Fruit fly (Drosophila melanogaster) whole organism, embryonic: Measurements from ENCODE around the gene CG13403.
A peak's percentile ranks its signal among the peaks of the same experiment; 100 is the strongest.

Experiments used
- Abd-B ChIP-seq: fragments of 200-800 bp; sonication (Bioruptor generic); optimal IDR thresholded peaks from 2 replicates; lab custom pipeline; 2018; ENCODE audit warnings: missing biosample characterization, mild to moderate bottlenecking, missing genetic modification characterization, moderate library complexity
- Awh ChIP-seq: fragments of 200-800 bp; sonication (Bioruptor generic); IDR thresholded peaks from 2 replicates; pipeline ENCODE4, ENCODE4 v1.3.6; 2022; ENCODE audit warnings: missing biosample characterization, missing genetic modification characterization
- C15 ChIP-seq: fragments of 200-800 bp; sonication (Bioruptor generic); IDR thresholded peaks from 3 replicates; pipeline ENCODE4 v1.3.6; 2022; ENCODE audit warnings: missing biosample characterization, missing genetic modification characterization
- CG10959 ChIP-seq: fragments of 200-800 bp; sonication (Bioruptor generic); IDR thresholded peaks from 2 replicates; pipeline ENCODE4 v1.3.6; 2022; ENCODE audit warnings: missing biosample characterization, missing genetic modification characterization
- CG13123 ChIP-seq: fragments of 200-800 bp; sonication (Bioruptor generic); optimal IDR thresholded peaks from 2 replicates; lab custom pipeline; 2016; ENCODE audit warnings: missing biosample characterization, missing genetic modification characterization
- CG13296 ChIP-seq: fragments of 200-800 bp; sonication (Bioruptor generic); optimal IDR thresholded peaks from 3 replicates; lab custom pipeline; 2018; ENCODE audit warnings: missing biosample characterization, mild to moderate bottlenecking, missing genetic modification characterization
- CG1529 ChIP-seq: fragments of 200-800 bp; sonication (Bioruptor generic); optimal IDR thresholded peaks from 3 replicates; lab custom pipeline; 2018; ENCODE audit warnings: missing biosample characterization, missing genetic modification characterization
- CG1602 ChIP-seq: fragments of 200-800 bp; sonication (Bioruptor generic); optimal IDR thresholded peaks from 3 replicates; lab custom pipeline; 2016; ENCODE audit warnings: missing biosample characterization, missing genetic modification characterization
- CG17328 ChIP-seq: fragments of 200-800 bp; sonication (Bioruptor generic); IDR thresholded peaks from 2 replicates; pipeline ENCODE4 v1.3.6; 2022; ENCODE audit warnings: missing biosample characterization, missing genetic modification characterization
- CG17361 ChIP-seq: fragments of 200-800 bp; sonication (Bioruptor generic); IDR thresholded peaks from 3 replicates; pipeline ENCODE4 v1.3.6; 2022; ENCODE audit warnings: missing biosample characterization, missing genetic modification characterization
- CG17612 ChIP-seq: fragments of 200-800 bp; sonication (Bioruptor generic); IDR thresholded peaks from 2 replicates; pipeline ENCODE4 v1.3.6; 2022; ENCODE audit warnings: missing biosample characterization, missing genetic modification characterization
- CG2202 ChIP-seq: fragments of 200-800 bp; sonication (Bioruptor generic); optimal IDR thresholded peaks from 2 replicates; lab custom pipeline; 2018; ENCODE audit warnings: missing biosample characterization, mild to moderate bottlenecking, missing genetic modification characterization
- CG2875 ChIP-seq: fragments of 200-800 bp; sonication (Bioruptor generic); optimal IDR thresholded peaks from 2 replicates; lab custom pipeline; 2017; ENCODE audit warnings: missing biosample characterization, mild to moderate bottlenecking, missing genetic modification characterization, missing genetic modification reagents
- CG31441 ChIP-seq: fragments of 200-800 bp; sonication (Bioruptor generic); IDR thresholded peaks from 2 replicates; pipeline ENCODE4 v1.3.6; 2022; ENCODE audit warnings: missing biosample characterization, missing genetic modification characterization
- CG4617 ChIP-seq: fragments of 200-800 bp; sonication (Bioruptor generic); optimal IDR thresholded peaks from 3 replicates; lab custom pipeline; 2016; ENCODE audit warnings: missing biosample characterization, missing genetic modification characterization, borderline replicate concordance
- CG4854 ChIP-seq: fragments of 200-800 bp; sonication (Bioruptor generic); optimal IDR thresholded peaks from 2 replicates; lab custom pipeline; 2016; ENCODE audit warnings: missing biosample characterization, missing genetic modification characterization, inconsistent platforms
- CG6254 ChIP-seq: fragments of 200-800 bp; sonication (Bioruptor generic); optimal IDR thresholded peaks from 3 replicates; lab custom pipeline; 2017; ENCODE audit warnings: mild to moderate bottlenecking, missing biosample characterization, missing genetic modification reagents, missing genetic modification characterization
- CG6765 ChIP-seq: fragments of 200-800 bp; sonication (Bioruptor generic); optimal IDR thresholded peaks from 3 replicates; lab custom pipeline; 2017; ENCODE audit warnings: missing biosample characterization, mild to moderate bottlenecking, missing genetic modification characterization
- CG8478 ChIP-seq: fragments of >200 bp; optimal IDR thresholded peaks from 2 replicates; lab custom pipeline; 2018
- Chrac-16 ChIP-seq: fragments of 200-800 bp; sonication (Bioruptor generic); optimal IDR thresholded peaks from 3 replicates; lab custom pipeline; 2016; ENCODE audit warnings: missing biosample characterization, missing genetic modification characterization
- CkIIα-i1 ChIP-seq: fragments of 200-800 bp; sonication (Bioruptor generic); IDR thresholded peaks from 2 replicates; pipeline ENCODE4 v1.3.6; 2022; ENCODE audit warnings: missing biosample characterization, missing genetic modification characterization
- D19A ChIP-seq: fragments of 200-800 bp; optimal IDR thresholded peaks from 3 replicates; lab custom pipeline; 2019; ENCODE audit warnings: missing biosample characterization, mild to moderate bottlenecking, missing genetic modification characterization, moderate library complexity
- Dfd ChIP-seq, 2 experiments: fragments of >200 bp; optimal IDR thresholded peaks; 2 replicates each; lab custom pipeline; 2017; ENCODE audit warnings: missing biosample characterization in 2 of 2, missing genetic modification characterization in 2 of 2
- Doc2 ChIP-seq: fragments of 200-800 bp; sonication (Bioruptor generic); IDR thresholded peaks from 2 replicates; pipeline ENCODE4 v1.3.6; 2022; ENCODE audit warnings: missing biosample characterization, missing genetic modification characterization
- HmgD ChIP-seq: fragments of 200-800 bp; sonication (Bioruptor generic); optimal IDR thresholded peaks from 3 replicates; lab custom pipeline; 2016; ENCODE audit warnings: missing biosample characterization, missing genetic modification characterization
- Hr78 ChIP-seq, 2 experiments: fragments of 200-800 bp in 1 of 2; fragments of >200 bp in 1 of 2; sonication (Bioruptor generic) in 1 of 2; optimal IDR thresholded peaks; 2 replicates each; lab custom pipeline; 2017 to 2019; ENCODE audit warnings: missing biosample characterization in 2 of 2, missing genetic modification characterization in 2 of 2, mild to moderate bottlenecking in 1 of 2, moderate library complexity in 1 of 2
- Lhr ChIP-seq: fragments of 200-800 bp; sonication (Bioruptor generic); optimal IDR thresholded peaks from 3 replicates; lab custom pipeline; 2017; ENCODE audit warnings: mild to moderate bottlenecking, missing biosample characterization, missing genetic modification reagents, missing genetic modification characterization
- Lim3 ChIP-seq: fragments of 200-800 bp; sonication (Bioruptor generic); IDR thresholded peaks from 2 replicates; pipeline ENCODE4 v1.3.6; 2022; ENCODE audit warnings: missing biosample characterization, missing genetic modification characterization
- Lpt ChIP-seq: fragments of >200 bp; optimal IDR thresholded peaks from 2 replicates; lab custom pipeline; 2018; ENCODE audit warnings: missing biosample characterization, missing genetic modification characterization
- MTF-1 ChIP-seq: fragments of 200-800 bp; sonication (Bioruptor generic); optimal IDR thresholded peaks from 2 replicates; lab custom pipeline; 2018; ENCODE audit warnings: missing biosample characterization, mild to moderate bottlenecking, missing genetic modification characterization, borderline replicate concordance
- Mes4 ChIP-seq: fragments of 200-800 bp; sonication (Bioruptor generic); optimal IDR thresholded peaks from 2 replicates; lab custom pipeline; 2016; ENCODE audit warnings: missing biosample characterization, missing genetic modification characterization
- Oli ChIP-seq: fragments of 200-800 bp; sonication (Bioruptor generic); optimal IDR thresholded peaks from 2 replicates; lab custom pipeline; 2018; ENCODE audit warnings: missing biosample characterization, mild to moderate bottlenecking, missing genetic modification characterization, moderate library complexity
- PHDP ChIP-seq: fragments of 200-800 bp; sonication (Bioruptor generic); optimal IDR thresholded peaks from 3 replicates; lab custom pipeline; 2018; ENCODE audit warnings: missing biosample characterization, mild to moderate bottlenecking, missing genetic modification characterization, moderate library complexity
- Trl ChIP-seq, 3 experiments: fragments of >200 bp in 2 of 3; fragments of 200-800 bp in 1 of 3; sonication (Bioruptor generic) in 1 of 3; optimal IDR thresholded peaks; 2 replicates in 1 of 3; 3 replicates in 2 of 3; lab custom pipeline; 2016 to 2017; ENCODE audit warnings: missing biosample characterization in 1 of 3, missing genetic modification characterization in 1 of 3
- bcd ChIP-seq: fragments of 200-800 bp; sonication (Bioruptor generic); optimal IDR thresholded peaks from 2 replicates; lab custom pipeline; 2017; ENCODE audit warnings: missing biosample characterization, mild to moderate bottlenecking, missing genetic modification characterization
- cato ChIP-seq: fragments of 200-800 bp; sonication (Bioruptor generic); optimal IDR thresholded peaks from 2 replicates; lab custom pipeline; 2016; ENCODE audit warnings: missing biosample characterization, missing genetic modification characterization, borderline replicate concordance
- chm ChIP-seq: fragments of 200-800 bp; sonication (Bioruptor generic); IDR thresholded peaks from 2 replicates; pipeline ENCODE4 v1.3.6; 2022; ENCODE audit warnings: missing biosample characterization, missing genetic modification characterization
- ci ChIP-seq: fragments of 200-800 bp; sonication (Bioruptor generic); IDR thresholded peaks from 3 replicates; pipeline ENCODE4 v1.3.6; 2022; ENCODE audit warnings: missing biosample characterization, missing genetic modification characterization
- cwo ChIP-seq: fragments of 200-800 bp; sonication (Bioruptor generic); optimal IDR thresholded peaks from 3 replicates; lab custom pipeline; 2017; ENCODE audit warnings: missing biosample characterization, missing genetic modification characterization, mild to moderate bottlenecking, moderate library complexity, missing genetic modification reagents
- dmrt99B ChIP-seq: fragments of 200-800 bp; sonication (Bioruptor generic); optimal IDR thresholded peaks from 2 replicates; lab custom pipeline; 2018; ENCODE audit warnings: missing biosample characterization, mild to moderate bottlenecking, missing genetic modification characterization, moderate library complexity
- fru ChIP-seq: fragments of >200 bp; optimal IDR thresholded peaks from 2 replicates; lab custom pipeline; 2017
- grau ChIP-seq: fragments of 200-800 bp; optimal IDR thresholded peaks from 3 replicates; lab custom pipeline; 2019; ENCODE audit warnings: missing biosample characterization, mild to moderate bottlenecking, missing genetic modification characterization, moderate library complexity
- hb ChIP-seq: fragments of 200-800 bp; sonication (Bioruptor generic); IDR thresholded peaks from 3 replicates; pipeline ENCODE4 v1.3.6; 2022; ENCODE audit warnings: missing biosample characterization, missing genetic modification characterization; ENCODE audit not compliant: partially characterized antibody
- nau ChIP-seq: fragments of 200-800 bp; sonication (Bioruptor generic); optimal IDR thresholded peaks from 3 replicates; lab custom pipeline; 2017; ENCODE audit warnings: missing biosample characterization, mild to moderate bottlenecking, missing genetic modification characterization, missing genetic modification reagents
- pho ChIP-seq: fragments of 200-800 bp; sonication (Bioruptor generic); optimal IDR thresholded peaks from 2 replicates; lab custom pipeline; 2016; ENCODE audit warnings: missing biosample characterization, missing genetic modification characterization
- phol ChIP-seq: fragments of 200-800 bp; sonication (Bioruptor generic); optimal IDR thresholded peaks from 3 replicates; lab custom pipeline; 2018; ENCODE audit warnings: missing biosample characterization, mild to moderate bottlenecking, missing genetic modification characterization, moderate library complexity
- pnt ChIP-seq: fragments of 200-800 bp; sonication (Bioruptor generic); optimal IDR thresholded peaks from 3 replicates; lab custom pipeline; 2016; ENCODE audit warnings: missing biosample characterization, missing genetic modification characterization
- salm ChIP-seq: fragments of 200-800 bp; sonication (Bioruptor generic); optimal IDR thresholded peaks from 2 replicates; lab custom pipeline; 2018; ENCODE audit warnings: missing biosample characterization, mild to moderate bottlenecking, missing genetic modification characterization
- ssp ChIP-seq: fragments of 200-800 bp; sonication (Bioruptor generic); IDR thresholded peaks from 2 replicates; pipeline ENCODE4 v1.3.6; 2022; ENCODE audit warnings: missing biosample characterization, missing genetic modification characterization

The CG13403 gene

DNA sequence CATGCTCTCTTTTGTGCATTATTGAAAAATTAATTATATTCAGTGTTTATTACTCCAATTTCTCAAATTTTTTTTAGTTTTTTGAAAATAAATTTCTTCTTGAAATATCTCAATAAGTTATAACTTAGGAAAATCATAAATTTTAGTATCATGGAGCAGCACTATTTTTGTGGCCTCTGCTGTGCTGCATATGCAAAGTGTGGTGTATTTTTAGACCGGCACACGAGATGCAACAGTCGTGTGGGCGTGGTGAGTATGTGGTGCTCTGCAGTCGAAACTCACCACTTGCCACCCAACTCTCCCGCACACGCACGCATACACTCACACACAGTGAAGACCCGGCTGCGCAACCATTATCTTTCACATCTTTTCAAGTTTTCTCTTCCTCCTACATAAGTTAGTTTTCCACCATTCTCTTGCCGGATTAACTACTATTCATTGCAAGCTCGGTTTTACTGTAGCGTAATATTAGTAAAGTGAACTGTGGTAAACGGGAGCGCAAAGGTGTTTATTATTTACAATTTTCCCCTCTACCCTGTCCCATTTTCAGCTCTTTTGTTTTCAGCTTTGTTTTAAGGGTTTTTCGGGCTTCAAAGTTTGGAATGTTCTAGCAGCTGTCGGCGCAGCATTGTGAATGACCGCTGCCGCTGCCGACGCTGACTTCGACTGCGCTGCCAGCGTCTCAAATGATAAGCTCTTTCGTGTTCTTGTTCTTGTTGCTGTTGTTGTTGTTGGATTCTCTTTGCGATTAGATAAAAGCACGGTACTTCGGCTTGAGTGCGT, 16.8 kb upstream of the CG13403 start (continued):
- TF ChIP-seq HmgD (GFP tag; lab: Kevin White, UChicago) (no peak), Oli (tag; lab: Kevin White, UChicago) (peak; percentile 65), Lim3 (GFP tag; lab: Robert Waterston, UW) (no peak), Awh (GFP tag; lab: Robert Waterston, UW) (no peak; the same call in 1 of the 2 replicates), cwo (peak; percentile 57), ci (GFP tag; lab: Robert Waterston, UW) (peak; percentile 90), Mes4 (peak; percentile 3), CG13296 (peak; percentile 24), grau (tag; lab: Kevin White, UChicago) (peak; percentile 86), CG8478 (lab: Kevin White, UChicago) (no peak), CG31441 (GFP tag; lab: Robert Waterston, UW) (peak; percentile 76), hb (GFP tag; lab: Robert Waterston, UW) (no peak), Hr78 (GFP tag; optimal IDR thresholded peaks at IDR 0.05; lab: Kevin White, UChicago) (peak in 1 of 2 experiments; percentile 0), MTF-1 (peak; percentile 74), CG1602 (GFP tag; lab: Kevin White, UChicago) (peak; percentile 40), D19A (tag; lab: Kevin White, UChicago) (peak; percentile 72), Abd-B (no peak), CG17361 (GFP tag; lab: Robert Waterston, UW) (peak; percentile 61), ssp (GFP tag; lab: Robert Waterston, UW) (0 out of 2 replicates have a peak, but pooled peaks have one; percentile 17), CkIIα-i1 (GFP tag; lab: Robert Waterston, UW) (no peak), CG6254 (GFP tag; lab: Kevin White, UChicago) (peak; percentile 67), cato (GFP tag; lab: Kevin White, UChicago) (no peak), fru (lab: Kevin White, UChicago) (no peak), Chrac-16 (GFP tag; lab: Kevin White, UChicago) (no peak), pho (GFP tag; lab: Kevin White, UChicago) (peak; percentile 4), PHDP (peak; percentile 63), chm (GFP tag; lab: Robert Waterston, UW) (peak; percentile 73), CG2875 (GFP tag; lab: Kevin White, UChicago) (peak; percentile 19), Dfd (GFP tag; optimal IDR thresholded peaks at IDR 0.05; lab: Kevin White, UChicago) (no peak), phol (tag; lab: Kevin White, UChicago) (peak; percentile 83), CG6765 (GFP tag; lab: Kevin White, UChicago) (peak; percentile 49), CG10959 (GFP tag; lab: Robert Waterston, UW) (peak; percentile 29; the same call in 1 of the 2 replicates), pnt (GFP tag; lab: Kevin White, UChicago) (peak; percentile 41), CG4617 (GFP tag; lab: Kevin White, UChicago) (no peak), Lpt (GFP tag; lab: Kevin White, UChicago) (no peak), bcd (peak; percentile 50), salm (peak; percentile 48), CG13123 (GFP tag; lab: Kevin White, UChicago) (no peak), Doc2 (GFP tag; lab: Robert Waterston, UW) (no peak), CG2202 (peak; percentile 39), nau (GFP tag; lab: Kevin White, UChicago) (peak; percentile 43), dmrt99B (tag; lab: Kevin White, UChicago) (peak; percentile 74), Lhr (GFP tag; lab: Kevin White, UChicago) (no peak), CG1529 (peak; percentile 46), Trl (optimal IDR thresholded peaks at IDR 0.05; lab: Kevin White, UChicago) (peak; percentile 16 to 22), Trl (GFP tag; optimal IDR thresholded peaks at IDR 0.05; lab: Kevin White, UChicago) (peak; percentile 20), C15 (GFP tag; lab: Robert Waterston, UW) (no peak), CG4854 (GFP tag; lab: Kevin White, UChicago) (no peak), CG17328 (GFP tag; lab: Robert Waterston, UW) (peak; percentile 79), CG17612 (GFP tag; lab: Robert Waterston, UW) (no peak)
